Fruit fly (Drosophila melanogaster) whole organism, wandering third instar larva: Measurements from ENCODE around the gene CG33322.

Experiments
- Abd-B ChIP-seq: fragments of >200 bp; optimal IDR thresholded peaks from 2 replicates; lab custom pipeline; 2017; ENCODE audit warnings: missing biosample characterization, missing genetic modification characterization
- Dif ChIP-seq: fragments of 200-275, 200-300 bp; sonication (Bioruptor generic); optimal IDR thresholded peaks from 2 replicates; lab custom pipeline; 2018; ENCODE audit warnings: missing biosample characterization, missing genetic modification characterization; ENCODE audit not compliant: partially characterized antibody
- Hr78 ChIP-seq: fragments of >200 bp; optimal IDR thresholded peaks from 2 replicates; lab custom pipeline; 2017; ENCODE audit warnings: missing biosample characterization, missing genetic modification characterization
- h ChIP-seq: fragments of 200-800 bp; sonication (Bioruptor generic); optimal IDR thresholded peaks from 3 replicates; lab custom pipeline; 2016; ENCODE audit warnings: missing biosample characterization, mild to moderate bottlenecking, missing genetic modification characterization

DNA sequence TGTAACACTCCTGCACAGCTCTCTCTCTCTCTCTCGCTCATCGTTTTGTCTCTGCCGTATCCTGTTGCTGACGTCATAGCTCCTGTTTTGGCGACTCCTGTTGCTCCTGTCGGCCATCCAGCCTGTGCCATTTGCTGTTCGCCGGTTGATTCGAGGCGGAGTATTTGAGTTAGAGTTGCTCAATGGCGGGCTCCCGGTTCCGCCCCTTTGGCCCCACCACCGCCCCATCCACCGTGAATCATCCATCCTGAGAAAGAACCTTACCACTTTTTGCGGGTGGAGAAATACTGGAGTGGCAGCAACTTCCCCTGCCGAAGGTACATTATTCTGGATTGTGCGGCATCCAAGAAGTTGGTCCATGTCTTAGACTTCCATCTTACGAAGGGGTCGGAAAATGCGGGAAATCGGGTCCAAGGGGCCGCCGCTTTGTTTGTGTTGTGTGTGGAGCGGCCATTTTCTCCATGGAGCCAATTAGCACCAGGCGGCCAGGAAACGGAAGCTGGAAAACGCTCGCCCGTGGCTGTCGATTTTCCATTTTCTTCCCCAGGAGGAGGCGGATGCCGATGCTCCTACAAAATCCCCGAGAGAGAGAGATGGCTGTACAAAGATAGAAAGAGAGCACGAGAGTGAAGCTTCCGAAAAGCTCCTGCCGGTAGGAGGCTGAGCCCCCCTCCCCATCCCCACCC is 7.4 kb downstream of the CG33322 start:
- no peak for TF ChIP-seq Abd-B (GFP tag; lab: Kevin White, UChicago)
- no peak for TF ChIP-seq Dif (GFP tag; lab: Kevin White, UChicago)
- no peak for TF ChIP-seq h (GFP tag; lab: Kevin White, UChicago)
- no peak for TF ChIP-seq Hr78 (GFP tag; lab: Kevin White, UChicago)
